Worm (Caenorhabditis elegans) whole organism, early embryonic: Measurements from ENCODE around the gene B0212.3.

ENCODE experiments used
- B0310.2 ChIP-seq: sonication (generic microtip); optimal IDR thresholded peaks from 2 replicates; lab custom pipeline; 2016; ENCODE audit warnings: mild to moderate bottlenecking, missing genetic modification characterization, missing compliant biosample characterization
- F13C5.2 ChIP-seq: sonication (generic microtip); optimal IDR thresholded peaks from 2 replicates; lab custom pipeline; 2017; ENCODE audit warnings: mild to moderate bottlenecking, missing genetic modification characterization, inconsistent platforms, missing compliant biosample characterization
- aly-1 ChIP-seq: sonication (generic microtip); optimal IDR thresholded peaks from 2 replicates; lab custom pipeline; 2016; ENCODE audit warnings: missing genetic modification characterization, missing compliant biosample characterization
- ama-1 ChIP-seq: fragments of 150-350 bp; optimal IDR thresholded peaks from 2 replicates; lab custom pipeline; 2014
- ceh-13 ChIP-seq: fragments of 200-800 bp; sonication (Bioruptor generic); optimal IDR thresholded peaks from 2 replicates; lab custom pipeline; 2018; ENCODE audit warnings: mild to moderate bottlenecking, missing genetic modification characterization, missing compliant biosample characterization
- ceh-36 ChIP-seq: sonication (generic microtip); optimal IDR thresholded peaks from 2 replicates; lab custom pipeline; 2016; ENCODE audit warnings: missing genetic modification characterization, inconsistent platforms, missing compliant biosample characterization
- ets-7 ChIP-seq: sonication (generic microtip); optimal IDR thresholded peaks from 2 replicates; lab custom pipeline; 2016; ENCODE audit warnings: missing genotype, missing genetic modification characterization, missing compliant biosample characterization
- flt-1 ChIP-seq: fragments of 200-800 bp; sonication (Bioruptor generic); IDR thresholded peaks from 2 replicates; pipeline ENCODE4 v1.3.6; 2022; ENCODE audit warnings: missing genetic modification characterization, missing compliant biosample characterization
- hmbx-1 ChIP-seq: sonication (generic microtip); optimal IDR thresholded peaks from 2 replicates; lab custom pipeline; 2016; ENCODE audit warnings: mild to moderate bottlenecking, missing genetic modification characterization, missing compliant biosample characterization
- hmg-4 ChIP-seq: fragments of 200-800 bp; sonication (Bioruptor generic); optimal IDR thresholded peaks from 2 replicates; lab custom pipeline; 2018; ENCODE audit warnings: mild to moderate bottlenecking, missing genetic modification characterization, missing compliant biosample characterization
- hnd-1 ChIP-seq: sonication (generic microtip); optimal IDR thresholded peaks from 2 replicates; lab custom pipeline; 2016; ENCODE audit warnings: missing genetic modification characterization, missing compliant biosample characterization
- pes-1 ChIP-seq: fragments of 200-800 bp; sonication (Bioruptor generic); IDR thresholded peaks from 2 replicates; pipeline ENCODE4 v1.3.6; 2022; ENCODE audit warnings: missing genetic modification reagents, missing genetic modification characterization, missing compliant biosample characterization
- scrt-1 ChIP-seq: fragments of 200-800 bp; sonication (Bioruptor generic); IDR thresholded peaks from 2 replicates; pipeline ENCODE4 v1.3.6; 2022; ENCODE audit warnings: missing genetic modification characterization, missing compliant biosample characterization
- sea-1 ChIP-seq: fragments of 200-800 bp; sonication (Bioruptor generic); conservative IDR thresholded peaks from 2 replicates; pipeline ENCODE4 v1.3.6; 2022; ENCODE audit warnings: missing genetic modification characterization, missing compliant biosample characterization
- tbx-11 ChIP-seq: fragments of 200-800 bp; sonication (Bioruptor generic); IDR thresholded peaks from 2 replicates; pipeline ENCODE4 v1.3.6; 2022; ENCODE audit warnings: missing genetic modification characterization, missing compliant biosample characterization
- tbx-37 ChIP-seq: fragments of 200-800 bp; sonication (Bioruptor generic); conservative IDR thresholded peaks from 2 replicates; pipeline ENCODE4 v1.3.6; 2022; ENCODE audit warnings: missing genetic modification reagents, missing genetic modification characterization, missing compliant biosample characterization
- tra-4 ChIP-seq: sonication (generic microtip); optimal IDR thresholded peaks from 2 replicates; lab custom pipeline; 2017; ENCODE audit warnings: missing genetic modification characterization, missing compliant biosample characterization

The B0212.3 gene

ce11 chrIV:3532167-3532566, 7.8 kb upstream of the B0212.3 start, which contains the start of gene M57.1:
Gene M57.1 (plus strand): TSS chrIV:3532467.
- no peak for TF ChIP-seq ceh-13 (GFP tag; lab: Kevin White, UChicago)
- TF ChIP-seq hmg-4 = no peak
- no peak for TF ChIP-seq sea-1 (GFP tag; lab: Robert Waterston, UW)
- no peak for TF ChIP-seq hmbx-1 (tag; lab: Kevin White, UChicago)
- no peak for TF ChIP-seq B0310.2 (tag; lab: Kevin White, UChicago)
- no peak for TF ChIP-seq pes-1
- no peak for TF ChIP-seq tbx-37

ce11 chrIV:3532989-3533388, 7.0 kb upstream of the B0212.3 start:
- TF ChIP-seq tra-4 (no peak), sea-1 (GFP tag; lab: Robert Waterston, UW) (no peak), B0310.2 (tag; lab: Kevin White, UChicago) (no peak), ceh-36 (tag; lab: Kevin White, UChicago) (no peak), hmg-4 (no peak), scrt-1 (GFP tag; lab: Robert Waterston, UW) (no peak), hmbx-1 (tag; lab: Kevin White, UChicago) (no peak)

- TF ChIP-seq tra-4 (no peak), pes-1 (no peak), aly-1 (tag; lab: Kevin White, UChicago) (no peak), tbx-11 (no peak), ets-7 (tag; lab: Kevin White, UChicago) (no peak), ceh-13 (GFP tag; lab: Kevin White, UChicago) (no peak), F13C5.2 (no peak), sea-1 (GFP tag; lab: Robert Waterston, UW) (no peak), hmbx-1 (tag; lab: Kevin White, UChicago) (no peak), flt-1 (GFP tag; lab: Robert Waterston, UW) (no peak), B0310.2 (tag; lab: Kevin White, UChicago) (no peak)
These were observed 719 bp upstream of the B0212.3 start for ce11 chrIV:3539253-3539652.

ce11 chrIV:3545060-3545459, 5.1 kb downstream of the B0212.3 start:
- no peak for TF ChIP-seq ama-1 (lab: Kevin White, UChicago)
- no peak for TF ChIP-seq ceh-13 (GFP tag; lab: Kevin White, UChicago)
- TF ChIP-seq tra-4 = no peak
- no peak for TF ChIP-seq aly-1 (tag; lab: Kevin White, UChicago)
- no peak for TF ChIP-seq ets-7 (tag; lab: Kevin White, UChicago)
- TF ChIP-seq B0310.2 (tag; lab: Kevin White, UChicago) = no peak
- no peak for TF ChIP-seq flt-1 (GFP tag; lab: Robert Waterston, UW)
- TF ChIP-seq F13C5.2 = no peak
- no peak for TF ChIP-seq ceh-36 (tag; lab: Kevin White, UChicago)
- no peak for TF ChIP-seq tbx-37
- TF ChIP-seq hnd-1 = no peak
- TF ChIP-seq scrt-1 (GFP tag; lab: Robert Waterston, UW) = no peak
- no peak for TF ChIP-seq pes-1
- TF ChIP-seq hmbx-1 (tag; lab: Kevin White, UChicago) = no peak
- TF ChIP-seq tbx-11 = no peak
- no peak for TF ChIP-seq sea-1 (GFP tag; lab: Robert Waterston, UW)
- no peak for TF ChIP-seq hmg-4

- TF ChIP-seq tra-4 (no peak), ceh-36 (tag; lab: Kevin White, UChicago) (no peak), tbx-11 (no peak), B0310.2 (tag; lab: Kevin White, UChicago) (no peak), F13C5.2 (no peak), tbx-37 (no peak), scrt-1 (GFP tag; lab: Robert Waterston, UW) (no peak), ama-1 (lab: Kevin White, UChicago) (no peak), ets-7 (tag; lab: Kevin White, UChicago) (no peak), hmbx-1 (tag; lab: Kevin White, UChicago) (no peak)
These were observed 7.5 kb downstream of the B0212.3 start, which contains the start of gene nstp-6 for ce11 chrIV:3547500-3547899. Gene nstp-6 (minus strand): TSS chrIV:3547600.

- TF ChIP-seq F13C5.2 (no peak), tbx-11 (no peak), tra-4 (no peak), ama-1 (lab: Kevin White, UChicago) (no peak), hmbx-1 (tag; lab: Kevin White, UChicago) (no peak), hnd-1 (no peak), aly-1 (tag; lab: Kevin White, UChicago) (no peak), flt-1 (GFP tag; lab: Robert Waterston, UW) (no peak), ceh-36 (tag; lab: Kevin White, UChicago) (no peak), pes-1 (no peak), ets-7 (tag; lab: Kevin White, UChicago) (no peak), B0310.2 (tag; lab: Kevin White, UChicago) (no peak), sea-1 (GFP tag; lab: Robert Waterston, UW) (no peak), scrt-1 (GFP tag; lab: Robert Waterston, UW) (no peak), hmg-4 (no peak), ceh-13 (GFP tag; lab: Kevin White, UChicago) (no peak), tbx-37 (no peak)
These were observed 8.3 kb downstream of the B0212.3 start for ce11 chrIV:3548315-3548714.

- TF ChIP-seq F13C5.2 = peak; percentile 12
- peak; percentile 28 for TF ChIP-seq hmbx-1 (tag; lab: Kevin White, UChicago)
- peak; percentile 68 for TF ChIP-seq tra-4
- peak; percentile 80 for TF ChIP-seq scrt-1 (GFP tag; lab: Robert Waterston, UW)
- peak; percentile 69 for TF ChIP-seq tbx-11
- TF ChIP-seq aly-1 (tag; lab: Kevin White, UChicago) = peak; percentile 71
- peak; percentile 66; the same call in 1 of the 2 replicates for TF ChIP-seq tbx-37
- TF ChIP-seq hnd-1 = peak; percentile 43
- peak; percentile 63 for TF ChIP-seq B0310.2 (tag; lab: Kevin White, UChicago)
- TF ChIP-seq ceh-36 (tag; lab: Kevin White, UChicago) = peak; percentile 68
- TF ChIP-seq flt-1 (GFP tag; lab: Robert Waterston, UW) = peak; percentile 83
- TF ChIP-seq ets-7 (tag; lab: Kevin White, UChicago) = no peak
- TF ChIP-seq ama-1 (lab: Kevin White, UChicago) = no peak
- TF ChIP-seq ceh-13 (GFP tag; lab: Kevin White, UChicago) = peak; percentile 10
- peak; percentile 88 for TF ChIP-seq pes-1
- TF ChIP-seq sea-1 (GFP tag; lab: Robert Waterston, UW) = peak; percentile 76
- TF ChIP-seq hmg-4 = peak; percentile 83
These were observed 11.9 kb downstream of the B0212.3 start for ce11 chrIV:3551777-3552462.
